Worm (Caenorhabditis elegans) whole organism, L1 larva: ENCODE data around the gene C55A1.7.

ENCODE experiments used
- ces-1 ChIP-seq: fragments of 150-350 bp; optimal IDR thresholded peaks from 2 replicates; lab custom pipeline; 2014; ENCODE audit warnings: missing biosample characterization, missing genetic modification reagents, missing genetic modification characterization
- dpl-1 ChIP-seq, 3 experiments: fragments of 150-350 bp in 2 of 3; sonication (generic microtip) in 1 of 3; optimal IDR thresholded peaks; 2 replicates each; lab custom pipeline; 2014 to 2017; ENCODE audit warnings: missing biosample characterization in 3 of 3, missing genetic modification characterization in 3 of 3, missing genetic modification reagents in 3 of 3
- fos-1 ChIP-seq: fragments of 150-350 bp; optimal IDR thresholded peaks from 2 replicates; lab custom pipeline; 2014; ENCODE audit warnings: missing biosample characterization, missing genetic modification characterization
- nhr-12 ChIP-seq: sonication (generic microtip); optimal IDR thresholded peaks from 2 replicates; lab custom pipeline; 2017; ENCODE audit warnings: missing biosample characterization, missing genetic modification characterization
- nhr-28 ChIP-seq: fragments of 150-350 bp; optimal IDR thresholded peaks from 2 replicates; lab custom pipeline; 2014; ENCODE audit warnings: missing biosample characterization, missing genetic modification characterization
- pqm-1 ChIP-seq: sonication (generic microtip); optimal IDR thresholded peaks from 3 replicates; lab custom pipeline; 2017; ENCODE audit warnings: missing biosample characterization, missing genetic modification characterization
- skn-1 ChIP-seq: fragments of 150-350 bp; optimal IDR thresholded peaks from 2 replicates; lab custom pipeline; 2014; ENCODE audit warnings: missing biosample characterization, missing genetic modification characterization
- snpc-4 ChIP-seq: fragments of 150-350 bp; optimal IDR thresholded peaks from 2 replicates; lab custom pipeline; 2014; ENCODE audit warnings: missing biosample characterization, missing genetic modification characterization
- swsn-7 ChIP-seq: sonication (generic microtip); optimal IDR thresholded peaks from 2 replicates; lab custom pipeline; 2016; ENCODE audit warnings: missing genetic modification characterization, missing compliant biosample characterization

DNA sequence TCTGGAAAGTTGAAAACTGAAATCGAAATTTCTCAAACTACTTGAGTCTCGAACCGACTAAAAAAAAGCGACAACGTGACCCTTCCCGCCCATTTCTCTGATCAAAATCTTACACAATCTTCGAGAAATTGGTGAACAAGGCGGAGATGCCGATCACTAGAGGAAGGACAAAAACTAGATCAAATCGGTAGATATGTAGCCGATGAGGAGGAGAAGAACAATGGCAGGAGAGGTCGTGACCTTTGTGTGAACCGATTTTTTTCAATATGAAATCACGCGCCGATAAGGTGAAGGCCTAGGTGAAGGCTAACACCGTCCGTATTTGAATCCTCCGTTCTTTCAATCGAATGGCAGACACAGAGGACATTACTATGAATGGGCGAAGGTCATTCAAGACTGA lies 13.6 kb upstream of the C55A1.7 start:
- TF ChIP-seq fos-1 (tag; lab: Kevin White, UChicago) (no peak), nhr-28 (tag; lab: Kevin White, UChicago) (no peak), swsn-7 (tag; lab: Kevin White, UChicago) (no peak), pqm-1 (tag; lab: Kevin White, UChicago) (no peak), dpl-1 (GFP tag; optimal IDR thresholded peaks at IDR 0.05; lab: Kevin White, UChicago) (no peak), snpc-4 (no peak), skn-1 (tag; lab: Kevin White, UChicago) (no peak), nhr-12 (tag; lab: Kevin White, UChicago) (no peak), ces-1 (GFP tag; lab: Kevin White, UChicago) (no peak)
